Fruit fly (Drosophila melanogaster) whole organism, embryonic: Measurements from ENCODE around the gene r-cup.

ENCODE experiments used
- Ada2b ChIP-seq: fragments of 200-800 bp; sonication (Bioruptor generic); IDR thresholded peaks from 2 replicates; pipeline ENCODE4 v1.3.6; 2022; ENCODE audit warnings: missing biosample characterization, missing genetic modification characterization
- CG10209 ChIP-seq: fragments of 200-800 bp; sonication (Bioruptor generic); optimal IDR thresholded peaks from 3 replicates; lab custom pipeline; 2017; ENCODE audit warnings: missing biosample characterization, mild to moderate bottlenecking, missing genetic modification characterization, missing genetic modification reagents
- CG10543 ChIP-seq: fragments of 200-800 bp; sonication (Bioruptor generic); optimal IDR thresholded peaks from 3 replicates; lab custom pipeline; 2017; ENCODE audit warnings: missing biosample characterization, mild to moderate bottlenecking, missing genetic modification characterization, moderate library complexity
- CG11696 ChIP-seq: fragments of 200-800 bp; sonication (Bioruptor generic); IDR thresholded peaks from 2 replicates; pipeline ENCODE4 v1.3.6; 2022; ENCODE audit warnings: missing biosample characterization, missing genetic modification characterization
- CG12769 ChIP-seq: fragments of 200-800 bp; sonication (Bioruptor generic); optimal IDR thresholded peaks from 2 replicates; lab custom pipeline; 2019; ENCODE audit warnings: missing biosample characterization, mild to moderate bottlenecking, missing genetic modification characterization, moderate library complexity
- CG14667 ChIP-seq: fragments of 200-800 bp; sonication (Bioruptor generic); IDR thresholded peaks from 2 replicates; pipeline ENCODE4 v1.3.6; 2022; ENCODE audit warnings: missing biosample characterization, missing genetic modification characterization
- CG15073 ChIP-seq: fragments of 200-800 bp; sonication (Bioruptor generic); optimal IDR thresholded peaks from 2 replicates; lab custom pipeline; 2016; ENCODE audit warnings: missing biosample characterization, missing genetic modification characterization
- CG16813 ChIP-seq: fragments of 200-800 bp; sonication (Bioruptor generic); IDR thresholded peaks from 3 replicates; pipeline ENCODE4 v1.3.6; 2022; ENCODE audit warnings: missing biosample characterization, missing genetic modification characterization; ENCODE audit not compliant: partially characterized antibody
- CG31224 ChIP-seq: fragments of 200-800 bp; sonication (Bioruptor generic); IDR thresholded peaks from 2 replicates; pipeline ENCODE4 v1.3.6; 2022; ENCODE audit warnings: missing biosample characterization, missing genetic modification characterization
- CG33213 ChIP-seq: fragments of 200-800 bp; sonication (Bioruptor generic); optimal IDR thresholded peaks from 3 replicates; lab custom pipeline; 2016; ENCODE audit warnings: missing biosample characterization, missing genetic modification characterization
- CG34422 ChIP-seq: fragments of 200-800 bp; sonication (Bioruptor generic); IDR thresholded peaks from 3 replicates; pipeline ENCODE4 v1.3.6; 2022; ENCODE audit warnings: missing biosample characterization, missing genetic modification characterization
- CG4328 ChIP-seq: fragments of 200-800 bp; sonication (Bioruptor generic); optimal IDR thresholded peaks from 3 replicates; lab custom pipeline; 2017; ENCODE audit warnings: missing biosample characterization, missing genetic modification reagents, missing genetic modification characterization
- CG5245 ChIP-seq: fragments of 200-800 bp; sonication (Bioruptor generic); optimal IDR thresholded peaks from 3 replicates; lab custom pipeline; 2016; ENCODE audit warnings: missing biosample characterization, missing genetic modification characterization
- CG7839 ChIP-seq: fragments of 200-800 bp; sonication (Bioruptor generic); optimal IDR thresholded peaks from 3 replicates; lab custom pipeline; 2018; ENCODE audit warnings: missing biosample characterization, mild to moderate bottlenecking, missing genetic modification characterization, moderate library complexity
- CG8765 ChIP-seq: fragments of 200-800 bp; sonication (Bioruptor generic); IDR thresholded peaks from 2 replicates; pipeline ENCODE4 v1.3.6; 2022; ENCODE audit warnings: missing biosample characterization, missing genetic modification characterization
- CG8924 ChIP-seq: fragments of 200-800 bp; optimal IDR thresholded peaks from 3 replicates; lab custom pipeline; 2019; ENCODE audit warnings: missing biosample characterization, mild to moderate bottlenecking, missing genetic modification characterization, moderate library complexity
- CG9609 ChIP-seq: fragments of 200-800 bp; sonication (Bioruptor generic); optimal IDR thresholded peaks from 3 replicates; lab custom pipeline; 2016; ENCODE audit warnings: missing biosample characterization, missing genetic modification characterization
- CG9727 ChIP-seq: fragments of 200-800 bp; sonication (Bioruptor generic); optimal IDR thresholded peaks from 3 replicates; lab custom pipeline; 2017; ENCODE audit warnings: missing biosample characterization, mild to moderate bottlenecking, missing genetic modification characterization
- CG9817 ChIP-seq: fragments of 200-800 bp; sonication (Bioruptor generic); optimal IDR thresholded peaks from 2 replicates; lab custom pipeline; 2018; ENCODE audit warnings: missing biosample characterization, mild to moderate bottlenecking, missing genetic modification characterization, moderate library complexity
- Dek ChIP-seq: fragments of 200-800 bp; sonication (Bioruptor generic); optimal IDR thresholded peaks from 3 replicates; lab custom pipeline; 2019; ENCODE audit warnings: missing biosample characterization, mild to moderate bottlenecking, missing genetic modification characterization, moderate library complexity
- Drgx ChIP-seq: fragments of 200-800 bp; sonication (Bioruptor generic); IDR thresholded peaks from 2 replicates; pipeline ENCODE4 v1.3.6; 2022; ENCODE audit warnings: missing biosample characterization, missing genetic modification characterization
- ERR ChIP-seq: fragments of 200-800 bp; sonication (Bioruptor generic); optimal IDR thresholded peaks from 2 replicates; lab custom pipeline; 2016; ENCODE audit warnings: missing biosample characterization, missing genetic modification characterization
- Hr39 ChIP-seq: fragments of >200 bp; optimal IDR thresholded peaks from 2 replicates; lab custom pipeline; 2017
- MTF-1 ChIP-seq: fragments of 200-800 bp; sonication (Bioruptor generic); optimal IDR thresholded peaks from 2 replicates; lab custom pipeline; 2018; ENCODE audit warnings: missing biosample characterization, mild to moderate bottlenecking, missing genetic modification characterization, borderline replicate concordance
- Med ChIP-seq: fragments of 200-800 bp; sonication (Bioruptor generic); peaks from one replicate; lab custom pipeline; 2016; ENCODE audit warnings: missing biosample characterization, missing genetic modification characterization, mild to moderate bottlenecking, inconsistent platforms, moderate library complexity
- Mrtf ChIP-seq: fragments of 200-800 bp; sonication (Bioruptor generic); IDR thresholded peaks from 3 replicates; pipeline ENCODE4 v1.3.6; 2022; ENCODE audit warnings: missing biosample characterization, missing genetic modification characterization
- NFAT ChIP-seq: fragments of 200-800 bp; sonication (Bioruptor generic); IDR thresholded peaks from 2 replicates; pipeline ENCODE4 v1.3.6; 2022; ENCODE audit warnings: missing biosample characterization, missing genetic modification characterization
- NfI ChIP-seq: fragments of 200-800 bp; sonication (Bioruptor generic); optimal IDR thresholded peaks from 3 replicates; lab custom pipeline; 2018; ENCODE audit warnings: missing biosample characterization, mild to moderate bottlenecking, missing genetic modification characterization, moderate library complexity
- Tbp ChIP-seq: fragments of >200 bp; optimal IDR thresholded peaks from 2 replicates; lab custom pipeline; 2018; ENCODE audit warnings: missing biosample characterization, missing genetic modification characterization
- Trl ChIP-seq, 3 experiments: fragments of >200 bp in 2 of 3; fragments of 200-800 bp in 1 of 3; sonication (Bioruptor generic) in 1 of 3; optimal IDR thresholded peaks; 2 replicates in 1 of 3; 3 replicates in 2 of 3; lab custom pipeline; 2016 to 2017; ENCODE audit warnings: missing biosample characterization in 1 of 3, missing genetic modification characterization in 1 of 3
- ase ChIP-seq: fragments of 200-800 bp; sonication (Bioruptor generic); IDR thresholded peaks from 3 replicates; pipeline ENCODE4 v1.3.6; 2022; ENCODE audit warnings: missing biosample characterization, missing genetic modification characterization
- bsh ChIP-seq, 2 experiments: fragments of 200-800 bp; sonication (Bioruptor generic); optimal IDR thresholded peaks; 2 replicates each; lab custom pipeline; 2017 to 2018; ENCODE audit warnings: mild to moderate bottlenecking in 2 of 2, missing biosample characterization in 2 of 2, missing genetic modification characterization in 2 of 2, moderate library complexity in 1 of 2
- cas ChIP-seq: fragments of 200-800 bp; sonication (Bioruptor generic); IDR thresholded peaks from 2 replicates; pipeline ENCODE4 v1.3.6; 2022; ENCODE audit warnings: missing biosample characterization, missing genetic modification characterization
- corto ChIP-seq: fragments of 200-800 bp; sonication (Bioruptor generic); optimal IDR thresholded peaks from 2 replicates; lab custom pipeline; 2016; ENCODE audit warnings: missing biosample characterization, mild to moderate bottlenecking, missing genetic modification characterization, moderate library complexity
- danr ChIP-seq: fragments of 200-800 bp; sonication (Bioruptor generic); IDR thresholded peaks from 2 replicates; pipeline ENCODE4 v1.3.6; 2022; ENCODE audit warnings: missing biosample characterization, missing genetic modification characterization
- dpn ChIP-seq, 2 experiments: fragments of 200-800 bp; sonication (Bioruptor generic); optimal IDR thresholded peaks; 3 replicates each; lab custom pipeline; 2016; ENCODE audit warnings: missing biosample characterization in 2 of 2, missing genetic modification characterization in 2 of 2
- gem ChIP-seq: fragments of 200-800 bp; sonication (Bioruptor generic); optimal IDR thresholded peaks from 2 replicates; lab custom pipeline; 2019; ENCODE audit warnings: missing biosample characterization, mild to moderate bottlenecking, missing genetic modification characterization, moderate library complexity
- her ChIP-seq: fragments of 200-800 bp; sonication (Bioruptor generic); optimal IDR thresholded peaks from 2 replicates; lab custom pipeline; 2016; ENCODE audit warnings: missing biosample characterization, missing genetic modification characterization
- lbe ChIP-seq: fragments of 200-800 bp; sonication (Bioruptor generic); optimal IDR thresholded peaks from 2 replicates; lab custom pipeline; 2016; ENCODE audit warnings: missing biosample characterization, mild to moderate bottlenecking, missing genetic modification characterization
- lmd ChIP-seq: fragments of 200-800 bp; sonication (Bioruptor generic); IDR thresholded peaks from 2 replicates; pipeline ENCODE4 v1.3.6; 2022; ENCODE audit warnings: missing biosample characterization, missing genetic modification characterization
- luna ChIP-seq: fragments of 200-800 bp; sonication (Bioruptor generic); optimal IDR thresholded peaks from 2 replicates; lab custom pipeline; 2016; ENCODE audit warnings: missing biosample characterization, missing genetic modification characterization
- mam ChIP-seq: fragments of 200-800 bp; sonication (Bioruptor generic); optimal IDR thresholded peaks from 3 replicates; lab custom pipeline; 2016; ENCODE audit warnings: missing biosample characterization, missing genetic modification characterization
- pan ChIP-seq, 4 experiments: fragments of >200 bp in 3 of 4; fragments of 200-800 bp in 1 of 4; sonication (Bioruptor generic) in 1 of 4; optimal IDR thresholded peaks in 3 of 4; IDR thresholded peaks in 1 of 4; 2 replicates each; pipeline versions ENCODE4 v1.3.6 to Lab custom; 2017 to 2022; ENCODE audit warnings: missing biosample characterization in 2 of 4, missing genetic modification characterization in 2 of 4, mixed read lengths in 1 of 4
- pnt ChIP-seq: fragments of 200-800 bp; sonication (Bioruptor generic); optimal IDR thresholded peaks from 3 replicates; lab custom pipeline; 2016; ENCODE audit warnings: missing biosample characterization, missing genetic modification characterization
- rib ChIP-seq: fragments of 200-800 bp; sonication (Bioruptor generic); IDR thresholded peaks from 2 replicates; pipeline ENCODE4 v1.3.6; 2022; ENCODE audit warnings: missing biosample characterization, missing genetic modification characterization
- sqz ChIP-seq: fragments of 200-800 bp; sonication (Bioruptor generic); optimal IDR thresholded peaks from 3 replicates; lab custom pipeline; 2018; ENCODE audit warnings: missing biosample characterization, mild to moderate bottlenecking, missing genetic modification characterization
- ssp ChIP-seq: fragments of 200-800 bp; sonication (Bioruptor generic); IDR thresholded peaks from 2 replicates; pipeline ENCODE4 v1.3.6; 2022; ENCODE audit warnings: missing biosample characterization, missing genetic modification characterization
- tio ChIP-seq: fragments of 200-800 bp; sonication (Bioruptor generic); optimal IDR thresholded peaks from 2 replicates; lab custom pipeline; 2017; ENCODE audit warnings: missing biosample characterization, missing genetic modification characterization, inconsistent platforms
- unc-4 ChIP-seq: fragments of 200-800 bp; sonication (Bioruptor generic); IDR thresholded peaks from 2 replicates; pipeline ENCODE4 v1.3.6; 2022; ENCODE audit warnings: missing biosample characterization, missing genetic modification characterization; ENCODE audit not compliant: partially characterized antibody
- zfh1 ChIP-seq: fragments of 200-800 bp; sonication (Bioruptor generic); IDR thresholded peaks from 3 replicates; pipeline ENCODE4 v1.3.6; 2022; ENCODE audit warnings: missing biosample characterization, missing genetic modification characterization

The r-cup gene

dm6 chrX:21064927-21065326 lies 39.2 kb upstream of the r-cup start (continued):
- TF ChIP-seq NfI (GFP tag; lab: Kevin White, UChicago): peak; percentile 10
- no peak for TF ChIP-seq Trl (optimal IDR thresholded peaks at IDR 0.05; lab: Kevin White, UChicago)
- TF ChIP-seq Trl (GFP tag; optimal IDR thresholded peaks at IDR 0.05; lab: Kevin White, UChicago): no peak
- no peak for TF ChIP-seq sqz (GFP tag; lab: Kevin White, UChicago)
- TF ChIP-seq NFAT (GFP tag; lab: Robert Waterston, UW): no peak
- peak; percentile 7 for TF ChIP-seq tio (GFP tag; lab: Kevin White, UChicago)
- TF ChIP-seq ERR (GFP tag; lab: Kevin White, UChicago): no peak
- TF ChIP-seq Mrtf (GFP tag; lab: Robert Waterston, UW): 0 out of 3 replicates have a peak, but pooled peaks have one; percentile 6
- peak; percentile 31; the same call in 1 of the 2 replicates for TF ChIP-seq lmd (GFP tag; lab: Robert Waterston, UW)
- TF ChIP-seq pan (optimal IDR thresholded peaks at IDR 0.05; lab: Kevin White, UChicago): no peak
- peak in 1 of 2 experiments; percentile 39 for TF ChIP-seq pan (GFP tag; optimal IDR thresholded peaks at IDR 0.05 in 1 of 2, IDR thresholded peaks at IDR 0.05 in 1 of 2)
- TF ChIP-seq danr (GFP tag; lab: Robert Waterston, UW): 0 out of 2 replicates have a peak, but pooled peaks have one; percentile 21
- TF ChIP-seq CG10543: no peak
- TF ChIP-seq luna (GFP tag; lab: Kevin White, UChicago): no peak
- no peak for TF ChIP-seq CG12769 (tag; lab: Kevin White, UChicago)
- peak; percentile 78 for TF ChIP-seq Med (GFP tag; lab: Kevin White, UChicago)
- peak; percentile 1 for TF ChIP-seq gem (tag; lab: Kevin White, UChicago)
- TF ChIP-seq cas (GFP tag; lab: Robert Waterston, UW): no peak
- TF ChIP-seq CG10209 (GFP tag; lab: Kevin White, UChicago): no peak
- TF ChIP-seq ase (GFP tag; lab: Robert Waterston, UW): 0 out of 3 replicates have a peak, but pooled peaks have one; percentile 7
- TF ChIP-seq corto: peak; percentile 72
- TF ChIP-seq CG9817 (tag; lab: Kevin White, UChicago): peak; percentile 17
- 0 out of 2 replicates have a peak, but pooled peaks have one; percentile 8 for TF ChIP-seq ssp
- peak; percentile 24; the same call in 1 of the 2 replicates for TF ChIP-seq Ada2b (GFP tag; lab: Robert Waterston, UW)
- TF ChIP-seq dpn (GFP tag; optimal IDR thresholded peaks at IDR 0.05; lab: Kevin White, UChicago): no peak
- no peak for TF ChIP-seq Hr39 (lab: Kevin White, UChicago)
- no peak for TF ChIP-seq her
- TF ChIP-seq CG7839 (tag; lab: Kevin White, UChicago): peak; percentile 9
- TF ChIP-seq CG5245 (GFP tag; lab: Kevin White, UChicago): no peak
- TF ChIP-seq Drgx (GFP tag; lab: Robert Waterston, UW): peak; percentile 88
- TF ChIP-seq pnt (GFP tag; lab: Kevin White, UChicago): no peak
- no peak for TF ChIP-seq CG16813 (GFP tag; lab: Robert Waterston, UW)
- TF ChIP-seq unc-4: no peak
- TF ChIP-seq CG14667 (GFP tag; lab: Robert Waterston, UW): no peak
- no peak for TF ChIP-seq Tbp (GFP tag; lab: Kevin White, UChicago)
- TF ChIP-seq rib (GFP tag; lab: Robert Waterston, UW): no peak
- peak; percentile 27 for TF ChIP-seq mam (GFP tag; lab: Kevin White, UChicago)
- TF ChIP-seq CG9609 (GFP tag; lab: Kevin White, UChicago): no peak
- TF ChIP-seq CG4328 (GFP tag; lab: Kevin White, UChicago): no peak
- TF ChIP-seq CG8924 (tag; lab: Kevin White, UChicago): no peak
- peak; percentile 5 for TF ChIP-seq CG9727 (GFP tag; lab: Kevin White, UChicago)
- peak; percentile 95 for TF ChIP-seq lbe (GFP tag; lab: Kevin White, UChicago)
- TF ChIP-seq zfh1 (GFP tag; lab: Robert Waterston, UW): 0 out of 3 replicates have a peak, but pooled peaks have one; percentile 49
- TF ChIP-seq CG33213 (GFP tag; lab: Kevin White, UChicago): no peak
- TF ChIP-seq CG15073: peak; percentile 30
- TF ChIP-seq Dek (tag; lab: Kevin White, UChicago): no peak
- TF ChIP-seq bsh (GFP tag; optimal IDR thresholded peaks at IDR 0.05; lab: Kevin White, UChicago): peak in 1 of 2 experiments; percentile 47
- no peak for TF ChIP-seq MTF-1
- 0 out of 3 replicates have a peak, but pooled peaks have one; percentile 13 for TF ChIP-seq CG34422 (GFP tag; lab: Robert Waterston, UW)
- TF ChIP-seq CG31224 (GFP tag; lab: Robert Waterston, UW): no peak
- no peak for TF ChIP-seq CG8765 (GFP tag; lab: Robert Waterston, UW)
- TF ChIP-seq CG11696 (GFP tag; lab: Robert Waterston, UW): peak; percentile 72
